Fruit fly (Drosophila melanogaster) whole organism, wandering third instar larva: Measurements from ENCODE around the gene CG5280.

Experiments used
- Abd-B ChIP-seq: fragments of >200 bp; optimal IDR thresholded peaks from 2 replicates; lab custom pipeline; 2017; ENCODE audit warnings: missing biosample characterization, missing genetic modification characterization
- CG32264 ChIP-seq: fragments of 200-800 bp; sonication (Bioruptor generic); optimal IDR thresholded peaks from 2 replicates; lab custom pipeline; 2016; ENCODE audit warnings: missing biosample characterization, missing genetic modification characterization
- CG9705 ChIP-seq: fragments of 200-800 bp; sonication (Bioruptor generic); optimal IDR thresholded peaks from 2 replicates; lab custom pipeline; 2018; ENCODE audit warnings: missing biosample characterization, mild to moderate bottlenecking, missing genetic modification characterization
- Dif ChIP-seq: fragments of 200-275, 200-300 bp; sonication (Bioruptor generic); optimal IDR thresholded peaks from 2 replicates; lab custom pipeline; 2018; ENCODE audit warnings: missing biosample characterization, missing genetic modification characterization; ENCODE audit not compliant: partially characterized antibody
- HLH106 ChIP-seq: fragments of 200-800 bp; optimal IDR thresholded peaks from 3 replicates; lab custom pipeline; 2019; ENCODE audit warnings: missing biosample characterization, mild to moderate bottlenecking, missing genetic modification characterization, moderate library complexity
- Hnf4 ChIP-seq: fragments of 200-800 bp; sonication (Bioruptor generic); optimal IDR thresholded peaks from 2 replicates; lab custom pipeline; 2016; ENCODE audit warnings: missing biosample characterization, mild to moderate bottlenecking, missing genetic modification characterization
- Hr78 ChIP-seq: fragments of >200 bp; optimal IDR thresholded peaks from 2 replicates; lab custom pipeline; 2017; ENCODE audit warnings: missing biosample characterization, missing genetic modification characterization
- Hr83 ChIP-seq: fragments of 200-300 bp; sonication (Bioruptor generic); optimal IDR thresholded peaks from 2 replicates; lab custom pipeline; 2016; ENCODE audit warnings: missing biosample characterization, mild to moderate bottlenecking, missing genetic modification characterization, moderate library complexity; ENCODE audit not compliant: poor library complexity, severe bottlenecking
- Jra ChIP-seq: sonication (Bioruptor generic); optimal IDR thresholded peaks from 2 replicates; lab custom pipeline; 2016; ENCODE audit warnings: missing biosample characterization, missing genetic modification characterization
- Mio ChIP-seq: sonication (Bioruptor generic); optimal IDR thresholded peaks from 2 replicates; lab custom pipeline; 2016; ENCODE audit warnings: missing biosample characterization, missing genetic modification characterization
- Myc ChIP-seq: fragments of >200 bp; optimal IDR thresholded peaks from 2 replicates; lab custom pipeline; 2017
- N ChIP-seq: fragments of >200 bp; optimal IDR thresholded peaks from 2 replicates; lab custom pipeline; 2018; ENCODE audit warnings: missing biosample characterization, missing external identifiers, missing genetic modification characterization
- OdsH ChIP-seq: fragments of 200-800 bp; sonication (Bioruptor generic); optimal IDR thresholded peaks from 2 replicates; lab custom pipeline; 2016; ENCODE audit warnings: missing biosample characterization, mild to moderate bottlenecking, missing genetic modification characterization
- Sp1 ChIP-seq: fragments of 200-800 bp; sonication (Bioruptor generic); optimal IDR thresholded peaks from 3 replicates; lab custom pipeline; 2019; ENCODE audit warnings: missing biosample characterization, mild to moderate bottlenecking, missing genetic modification characterization, moderate library complexity
- Vsx2 ChIP-seq: fragments of 200-300, 225-300 bp; sonication (Bioruptor generic); optimal IDR thresholded peaks from 2 replicates; lab custom pipeline; 2018; ENCODE audit warnings: missing biosample characterization, missing genetic modification characterization; ENCODE audit not compliant: partially characterized antibody
- br ChIP-seq: fragments of 200-800 bp; sonication (Bioruptor generic); optimal IDR thresholded peaks from 2 replicates; lab custom pipeline; 2016; ENCODE audit warnings: missing biosample characterization, missing genetic modification characterization
- dl ChIP-seq, 2 experiments: fragments of 175-275, 200-275 bp in 1 of 2; fragments of 200-275 bp in 1 of 2; sonication (Bioruptor generic); optimal IDR thresholded peaks; lab custom pipeline; 2018; ENCODE audit warnings: mild to moderate bottlenecking in 2 of 2, missing biosample characterization in 2 of 2, missing genetic modification characterization in 2 of 2, moderate library complexity in 2 of 2; ENCODE audit not compliant: partially characterized antibody in 2 of 2, insufficient read depth in 1 of 2
- dsf ChIP-seq: sonication (Bioruptor generic); optimal IDR thresholded peaks from 2 replicates; lab custom pipeline; 2016; ENCODE audit warnings: missing biosample characterization, missing genetic modification characterization, borderline replicate concordance
- ey ChIP-seq: fragments of 200-800 bp; sonication (Bioruptor generic); optimal IDR thresholded peaks from 2 replicates; lab custom pipeline; 2016; ENCODE audit warnings: missing biosample characterization, missing genetic modification characterization
- foxo ChIP-seq, 2 experiments: fragments of 200-800 bp; sonication (Bioruptor generic); optimal IDR thresholded peaks; 2 replicates in 1 of 2; 3 replicates in 1 of 2; lab custom pipeline; 2016 to 2017; ENCODE audit warnings: missing biosample characterization in 2 of 2, missing genetic modification characterization in 2 of 2
- fru ChIP-seq: fragments of 200-800 bp; sonication (Bioruptor generic); optimal IDR thresholded peaks from 3 replicates; lab custom pipeline; 2016; ENCODE audit warnings: missing biosample characterization, mild to moderate bottlenecking, missing genetic modification characterization
- h ChIP-seq: fragments of 200-800 bp; sonication (Bioruptor generic); optimal IDR thresholded peaks from 3 replicates; lab custom pipeline; 2016; ENCODE audit warnings: missing biosample characterization, mild to moderate bottlenecking, missing genetic modification characterization
- jim ChIP-seq: fragments of 175-275, 200-325 bp; sonication (Bioruptor generic); optimal IDR thresholded peaks from 2 replicates; lab custom pipeline; 2016; ENCODE audit warnings: missing biosample characterization, mild to moderate bottlenecking, missing genetic modification characterization
- psq ChIP-seq: fragments of 200-800 bp; sonication (Bioruptor generic); optimal IDR thresholded peaks from 3 replicates; lab custom pipeline; 2017; ENCODE audit warnings: missing biosample characterization, mild to moderate bottlenecking, missing genetic modification characterization, moderate library complexity
- rgr ChIP-seq: fragments of 200-800 bp; sonication (Bioruptor generic); optimal IDR thresholded peaks from 3 replicates; lab custom pipeline; 2016; ENCODE audit warnings: missing biosample characterization, mild to moderate bottlenecking, missing genetic modification characterization
- sv ChIP-seq: fragments of 200-800 bp; sonication (Bioruptor generic); optimal IDR thresholded peaks from 3 replicates; lab custom pipeline; 2016; ENCODE audit warnings: missing biosample characterization, missing genetic modification characterization
- usp ChIP-seq: fragments of >200 bp; optimal IDR thresholded peaks from 2 replicates; lab custom pipeline; 2017; ENCODE audit warnings: missing biosample characterization, missing genetic modification characterization
- woc ChIP-seq: sonication (Bioruptor generic); optimal IDR thresholded peaks from 2 replicates; lab custom pipeline; 2016; ENCODE audit warnings: missing biosample characterization, mild to moderate bottlenecking, missing genetic modification characterization

Gene CG5280

DNA sequence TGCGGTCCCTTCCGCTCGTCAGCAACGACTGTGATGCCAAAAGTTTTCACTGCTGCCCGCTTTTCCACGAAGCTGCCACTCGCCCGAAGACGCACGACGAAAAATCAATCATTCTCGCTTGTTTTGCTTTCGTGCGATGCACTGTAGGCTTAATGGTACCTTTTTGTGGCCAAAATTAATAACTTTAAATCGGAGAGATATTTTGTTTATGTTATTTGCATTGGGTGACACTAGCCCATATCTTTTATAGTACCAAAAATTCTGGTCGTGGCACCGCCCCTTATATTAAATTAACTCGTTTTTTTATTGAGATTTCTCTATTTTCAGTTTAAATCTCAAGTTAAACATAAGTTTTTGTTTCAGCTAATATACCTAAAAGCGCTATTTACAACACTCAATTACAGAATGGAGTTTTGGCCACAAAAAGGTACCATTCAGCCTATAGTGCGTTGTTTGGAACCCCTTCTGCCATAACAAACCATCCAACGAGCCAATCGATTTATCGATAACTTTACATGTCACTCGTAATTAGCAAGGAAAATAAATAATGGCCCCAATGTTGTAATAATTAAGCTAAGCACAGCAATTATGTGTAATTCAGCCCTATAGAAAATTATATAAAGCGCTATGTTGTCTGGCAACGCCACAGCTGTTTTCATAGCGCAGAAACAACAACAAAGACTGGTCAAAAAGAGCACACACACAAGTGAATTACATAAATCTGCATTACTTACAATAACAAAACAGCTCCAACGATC is 36.6 kb downstream of the CG5280 start:
- peak in 1 of 2 experiments; percentile 62 for TF ChIP-seq foxo (GFP tag; optimal IDR thresholded peaks at IDR 0.05; lab: Kevin White, UChicago)
- TF ChIP-seq Hnf4, result peak; percentile 29
- peak; percentile 58 for TF ChIP-seq br (GFP tag; lab: Kevin White, UChicago)
- peak; percentile 36 for TF ChIP-seq ey (GFP tag; lab: Kevin White, UChicago)
- TF ChIP-seq Dif (GFP tag; lab: Kevin White, UChicago), result peak; percentile 4
- TF ChIP-seq N (GFP tag; lab: Kevin White, UChicago), result no peak
- peak; percentile 32 for TF ChIP-seq rgr (GFP tag; lab: Kevin White, UChicago)
- TF ChIP-seq sv (GFP tag; lab: Kevin White, UChicago), result peak; percentile 12
- peak; percentile 65 for TF ChIP-seq woc
- no peak for TF ChIP-seq Hr78 (GFP tag; lab: Kevin White, UChicago)
- peak; percentile 15 for TF ChIP-seq OdsH (GFP tag; lab: Kevin White, UChicago)
- peak; percentile 61 for TF ChIP-seq Sp1 (GFP tag; lab: Kevin White, UChicago)
- peak; percentile 56 for TF ChIP-seq h (GFP tag; lab: Kevin White, UChicago)
- peak; percentile 43 for TF ChIP-seq fru (GFP tag; lab: Kevin White, UChicago)
- no peak for TF ChIP-seq Jra (GFP tag; lab: Kevin White, UChicago)
- no peak for TF ChIP-seq Hr83 (GFP tag; lab: Kevin White, UChicago)
- TF ChIP-seq HLH106 (tag; lab: Kevin White, UChicago), result peak; percentile 66
- peak; percentile 53 for TF ChIP-seq Vsx2
- no peak for TF ChIP-seq jim (GFP tag; lab: Kevin White, UChicago)

DNA sequence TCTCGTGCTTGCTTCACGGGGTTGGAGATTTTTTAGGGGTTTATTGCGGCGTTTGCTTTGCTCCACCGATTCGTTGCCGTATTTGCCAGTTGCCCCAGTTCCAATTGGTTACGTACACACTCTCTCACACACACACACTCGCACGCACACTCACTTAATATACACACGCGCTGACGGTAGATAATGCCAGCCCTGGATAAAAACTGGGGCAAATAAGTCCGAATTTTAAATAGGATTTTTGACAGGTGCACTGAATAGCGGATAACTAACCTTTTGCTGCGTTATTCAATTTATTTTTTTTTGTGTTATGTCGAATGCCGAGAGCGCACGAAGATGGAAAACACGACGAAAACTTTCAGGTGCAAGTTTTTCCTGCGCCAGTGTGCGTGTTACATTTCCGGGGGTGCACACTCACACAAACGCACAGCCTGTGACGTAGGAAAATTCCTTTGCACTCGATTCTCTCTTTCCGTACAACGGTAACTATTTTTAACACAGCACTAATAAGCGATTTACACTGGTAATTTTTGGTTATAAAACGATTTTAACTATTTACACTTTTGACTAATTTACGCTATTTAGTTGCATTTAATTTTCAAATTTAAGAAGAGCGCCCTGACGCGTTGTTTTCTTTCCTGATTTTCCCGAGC is 37.4 kb downstream of the CG5280 start:
- TF ChIP-seq foxo (GFP tag; optimal IDR thresholded peaks at IDR 0.05; lab: Kevin White, UChicago) (no peak), ey (GFP tag; lab: Kevin White, UChicago) (no peak), OdsH (GFP tag; lab: Kevin White, UChicago) (no peak), woc (no peak), Hr78 (GFP tag; lab: Kevin White, UChicago) (no peak), Mio (GFP tag; lab: Kevin White, UChicago) (no peak), psq (GFP tag; lab: Kevin White, UChicago) (no peak), N (GFP tag; lab: Kevin White, UChicago) (no peak), Hr83 (GFP tag; lab: Kevin White, UChicago) (no peak), h (GFP tag; lab: Kevin White, UChicago) (no peak), Myc (lab: Kevin White, UChicago) (no peak), Dif (GFP tag; lab: Kevin White, UChicago) (no peak)

DNA sequence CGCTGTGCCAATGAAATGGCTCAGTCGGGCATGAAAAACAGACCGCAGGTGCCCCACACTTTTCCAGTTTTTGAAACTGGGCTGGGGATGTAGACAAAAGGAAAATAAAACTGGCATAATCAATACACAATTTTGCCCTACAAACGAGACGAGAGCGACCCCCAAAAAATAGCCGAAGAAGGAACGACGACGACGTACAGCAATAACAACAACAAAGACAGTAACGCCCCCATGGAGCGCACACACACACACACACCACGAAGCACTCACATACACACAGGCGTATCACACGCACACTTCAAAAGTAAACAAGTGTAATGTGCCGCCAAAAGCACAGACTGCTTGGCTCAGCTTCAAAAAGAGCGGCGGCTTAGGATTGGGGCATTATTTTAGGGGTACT is 38.5 kb downstream of the CG5280 start:
- TF ChIP-seq foxo (GFP tag; optimal IDR thresholded peaks at IDR 0.05; lab: Kevin White, UChicago), result no peak
- peak; percentile 1 for TF ChIP-seq Hr83 (GFP tag; lab: Kevin White, UChicago)
- no peak for TF ChIP-seq usp (GFP tag; lab: Kevin White, UChicago)

DNA sequence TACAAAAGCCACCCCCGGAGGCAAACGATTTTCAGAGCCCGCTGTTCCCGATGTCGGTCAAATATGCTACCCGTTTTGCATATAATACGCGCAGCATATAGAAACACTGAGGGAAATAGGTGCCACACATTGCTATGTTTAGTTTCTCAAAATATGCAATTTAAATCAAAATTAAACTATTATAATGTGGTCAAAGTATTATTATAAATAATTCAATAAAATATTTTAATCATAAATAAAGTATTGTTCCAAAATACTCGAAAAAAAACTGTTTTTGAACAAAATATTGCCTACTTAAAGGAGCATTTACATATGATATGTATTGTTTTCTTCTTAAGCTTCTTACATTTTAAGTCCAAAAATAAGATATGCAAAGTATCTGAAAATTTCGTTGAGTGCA is 39.1 kb downstream of the CG5280 start:
- TF ChIP-seq foxo (GFP tag; optimal IDR thresholded peaks at IDR 0.05; lab: Kevin White, UChicago) (no peak), psq (GFP tag; lab: Kevin White, UChicago) (no peak), CG9705 (GFP tag; lab: Kevin White, UChicago) (no peak), Hnf4 (no peak), CG32264 (GFP tag; lab: Kevin White, UChicago) (no peak), Abd-B (no peak), h (GFP tag; lab: Kevin White, UChicago) (no peak), dl (GFP tag; optimal IDR thresholded peaks at IDR 0.05; lab: Kevin White, UChicago; ENCODE audit: insufficient read depth in 1 of 2, partially characterized antibody in 2 of 2) (no peak), N (GFP tag; lab: Kevin White, UChicago) (no peak), Myc (lab: Kevin White, UChicago) (no peak), dsf (GFP tag; lab: Kevin White, UChicago) (no peak), ey (GFP tag; lab: Kevin White, UChicago) (no peak), sv (GFP tag; lab: Kevin White, UChicago) (no peak), Jra (GFP tag; lab: Kevin White, UChicago) (no peak)
